Fruit fly (Drosophila melanogaster): Measurements from ENCODE around the gene Uch.

Gene Uch

dm6 chr2L:2249578-2249977, 35.6 kb upstream of the Uch start:
- TF ChIP-seq CG6689 (GFP tag; IDR thresholded peaks at IDR 0.05) (0 out of 2 replicates have a peak, but pooled peaks have one; percentile 27), row (GFP tag; IDR thresholded peaks at IDR 0.05) (peak; percentile 32; the same call in 2 of the 3 replicates), ro (GFP tag; IDR thresholded peaks at IDR 0.05) (no peak), pan (optimal IDR thresholded peaks at IDR 0.05) (no peak), pan (GFP tag; optimal IDR thresholded peaks at IDR 0.05 in 1 of 2, IDR thresholded peaks at IDR 0.05 in 1 of 2) (peak in 1 of 2 experiments; percentile 36), Opbp (GFP tag; IDR thresholded peaks at IDR 0.05; ENCODE audit: partially characterized antibody) (no peak), CG12219 (GFP tag; optimal IDR thresholded peaks at IDR 0.05) (no peak), chif (GFP tag; optimal IDR thresholded peaks at IDR 0.05) (no peak), CG16815 (GFP tag; optimal IDR thresholded peaks at IDR 0.05) (no peak), dysf (GFP tag; IDR thresholded peaks at IDR 0.05) (0 out of 3 replicates have a peak, but pooled peaks have one; percentile 31), Hmr (GFP tag; optimal IDR thresholded peaks at IDR 0.05) (peak; percentile 7), seq (GFP tag; IDR thresholded peaks at IDR 0.05) (0 out of 2 replicates have a peak, but pooled peaks have one; percentile 11), ttk (GFP tag; IDR thresholded peaks at IDR 0.05) (0 out of 2 replicates have a peak, but pooled peaks have one; percentile 9), ara (GFP tag; IDR thresholded peaks at IDR 0.05) (0 out of 2 replicates have a peak, but pooled peaks have one; percentile 46), CG7357 (GFP tag; IDR thresholded peaks at IDR 0.05) (0 out of 3 replicates have a peak, but pooled peaks have one; percentile 30), Ets65A (GFP tag) (peak; percentile 93), Sox102F (GFP tag; optimal IDR thresholded peaks at IDR 0.05) (peak; percentile 26), prd (optimal IDR thresholded peaks at IDR 0.05) (no peak), prd (GFP tag; IDR thresholded peaks at IDR 0.05) (peak; percentile 65; the same call in 2 of the 3 replicates), CG3163 (GFP tag; optimal IDR thresholded peaks at IDR 0.05) (no peak), CG11696 (GFP tag; IDR thresholded peaks at IDR 0.05) (no peak), CG17328 (GFP tag; IDR thresholded peaks at IDR 0.05) (0 out of 2 replicates have a peak, but pooled peaks have one; percentile 39), gce (GFP tag; IDR thresholded peaks at IDR 0.05) (0 out of 3 replicates have a peak, but pooled peaks have one; percentile 7), sens (GFP tag) (peak; percentile 70), gem (tag; optimal IDR thresholded peaks at IDR 0.05) (peak; percentile 23), slbo (GFP tag; IDR thresholded peaks at IDR 0.05) (peak; percentile 27; the same call in 1 of the 2 replicates), CG1603 (tag; optimal IDR thresholded peaks at IDR 0.05) (peak; percentile 16), CG2120 (GFP tag; optimal IDR thresholded peaks at IDR 0.05) (no peak), CG6854 (GFP tag; optimal IDR thresholded peaks at IDR 0.05) (no peak)

- TF ChIP-seq Oaz (GFP tag; IDR thresholded peaks at IDR 0.05): no peak
- no peak for TF ChIP-seq CG6791 (GFP tag; IDR thresholded peaks at IDR 0.05; ENCODE audit: partially characterized antibody)
- TF ChIP-seq ttk (GFP tag; IDR thresholded peaks at IDR 0.05): no peak
- TF ChIP-seq schlank (tag; optimal IDR thresholded peaks at IDR 0.05): no peak
- TF ChIP-seq kay (GFP tag; optimal IDR thresholded peaks at IDR 0.05): no peak
- TF ChIP-seq BEAF-32 (GFP tag; optimal IDR thresholded peaks at IDR 0.05): no peak
- no peak for TF ChIP-seq Gug (GFP tag; IDR thresholded peaks at IDR 0.05)
- TF ChIP-seq CG2199 (GFP tag; IDR thresholded peaks at IDR 0.05): no peak
These were observed 28.8 kb upstream of the Uch start for dm6 chr2L:2242783-2243182.

DNA sequence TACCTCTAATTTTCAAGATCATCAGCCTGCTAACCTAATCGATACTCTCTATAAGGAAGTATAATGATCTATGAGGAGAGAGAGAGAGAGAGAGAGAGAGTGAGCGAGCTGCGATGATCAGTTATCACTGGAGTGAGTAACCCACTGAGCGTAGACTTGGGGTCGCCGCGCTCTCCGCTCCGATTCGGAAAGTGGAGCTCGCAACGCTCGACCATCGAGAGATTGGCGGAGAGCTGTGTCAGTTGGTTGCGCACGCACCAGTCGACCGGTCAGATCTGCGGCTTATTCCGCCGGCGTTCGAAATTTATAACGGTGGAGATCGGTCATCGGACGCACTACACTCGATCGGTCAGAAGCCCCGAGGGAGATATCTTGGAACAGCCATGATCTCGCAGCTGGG, 28.1 kb upstream of the Uch start, which contains the start of gene CG4267:
Gene CG4267 (plus strand): TSS at position 240 of the 400 bp plus-strand sequence.
- TF ChIP-seq ap (GFP tag; IDR thresholded peaks at IDR 0.05): no peak
- TF ChIP-seq Doc3 (GFP tag; IDR thresholded peaks at IDR 0.05; ENCODE audit: partially characterized antibody): peak; percentile 32; the same call in 1 of the 3 replicates
- TF ChIP-seq Side (GFP tag; optimal IDR thresholded peaks at IDR 0.05): no peak
- TF ChIP-seq CG8281 (tag; optimal IDR thresholded peaks at IDR 0.05): no peak
- no peak for TF ChIP-seq oc (tag; optimal IDR thresholded peaks at IDR 0.05)
- 0 out of 3 replicates have a peak, but pooled peaks have one; percentile 43 for TF ChIP-seq zfh1 (GFP tag; IDR thresholded peaks at IDR 0.05)
- TF ChIP-seq CG3407 (GFP tag; optimal IDR thresholded peaks at IDR 0.05): no peak
- TF ChIP-seq CG16779 (GFP tag; IDR thresholded peaks at IDR 0.05): no peak
- TF ChIP-seq CG1602 (GFP tag; optimal IDR thresholded peaks at IDR 0.05): no peak
- TF ChIP-seq Bgb (GFP tag; IDR thresholded peaks at IDR 0.05; ENCODE audit: partially characterized antibody): peak; percentile 34; the same call in 1 of the 2 replicates
- 0 out of 2 replicates have a peak, but pooled peaks have one; percentile 10 for TF ChIP-seq lmd (GFP tag; IDR thresholded peaks at IDR 0.05)
- TF ChIP-seq lov (optimal IDR thresholded peaks at IDR 0.05): no peak
- TF ChIP-seq lov (GFP tag; IDR thresholded peaks at IDR 0.05): no peak
- TF ChIP-seq chm (GFP tag; IDR thresholded peaks at IDR 0.05): peak; percentile 60
- no peak for TF ChIP-seq crc (GFP tag; optimal IDR thresholded peaks at IDR 0.05)
- TF ChIP-seq Scr (GFP tag; IDR thresholded peaks at IDR 0.05; ENCODE audit: partially characterized antibody): no peak
